Worm (Caenorhabditis elegans) whole organism, L1 larva: ENCODE results near the gene Y37A1B.7.

ENCODE experiments used
- C16A3.4 ChIP-seq: fragments of 150-350 bp; optimal IDR thresholded peaks from 2 replicates; lab custom pipeline; 2014; ENCODE audit warnings: missing biosample characterization, missing genetic modification characterization
- Y116A8C.19 ChIP-seq: sonication (generic microtip); optimal IDR thresholded peaks from 2 replicates; lab custom pipeline; 2016; ENCODE audit warnings: missing compliant biosample characterization, missing genetic modification characterization, borderline replicate concordance
- blmp-1 ChIP-seq: fragments of 150-350 bp; optimal IDR thresholded peaks from 2 replicates; lab custom pipeline; 2014; ENCODE audit warnings: missing biosample characterization, missing genetic modification characterization
- ceh-63 ChIP-seq: fragments of 200-800 bp; sonication (Bioruptor generic); optimal IDR thresholded peaks from 2 replicates; lab custom pipeline; 2018; ENCODE audit warnings: mild to moderate bottlenecking, missing genetic modification characterization, missing compliant biosample characterization
- ces-1 ChIP-seq: fragments of 150-350 bp; optimal IDR thresholded peaks from 2 replicates; lab custom pipeline; 2014; ENCODE audit warnings: missing biosample characterization, missing genetic modification reagents, missing genetic modification characterization
- efl-1 ChIP-seq, 4 experiments: fragments of 150-350 bp; optimal IDR thresholded peaks in 3 of 4; peaks in 1 of 4; 1 replicate in 1 of 4; 2 replicates in 3 of 4; lab custom pipeline; 2014; ENCODE audit warnings: missing biosample characterization in 2 of 4, missing genetic modification characterization in 2 of 4, missing genetic modification reagents in 2 of 4
- egl-13 ChIP-seq: sonication (generic microtip); optimal IDR thresholded peaks from 2 replicates; lab custom pipeline; 2016; ENCODE audit warnings: missing genotype, missing genetic modification reagents, missing genetic modification characterization, missing compliant biosample characterization
- egl-27 ChIP-seq, 2 experiments: fragments of 150-350 bp in 1 of 2; sonication (generic microtip); optimal IDR thresholded peaks; 3 replicates each; lab custom pipeline; 2017 to 2018; ENCODE audit warnings: missing biosample characterization in 2 of 2, missing genetic modification characterization in 2 of 2, missing genetic modification reagents in 2 of 2
- elt-3 ChIP-seq, 6 experiments: fragments of 150-350 bp in 1 of 6; sonication (generic microtip); optimal IDR thresholded peaks; 2 replicates each; lab custom pipeline; 2017 to 2018; ENCODE audit warnings: missing biosample characterization in 6 of 6, missing genetic modification characterization in 6 of 6, inconsistent platforms in 1 of 6
- fkh-10 ChIP-seq: sonication (generic microtip); optimal IDR thresholded peaks from 2 replicates; lab custom pipeline; 2017; ENCODE audit warnings: missing biosample characterization, missing genetic modification reagents, missing genetic modification characterization
- fos-1 ChIP-seq: fragments of 150-350 bp; optimal IDR thresholded peaks from 2 replicates; lab custom pipeline; 2014; ENCODE audit warnings: missing biosample characterization, missing genetic modification characterization
- hlh-17 ChIP-seq: fragments of 200-800 bp; sonication (Bioruptor generic); optimal IDR thresholded peaks from 2 replicates; lab custom pipeline; 2018; ENCODE audit warnings: missing genetic modification characterization, mild to moderate bottlenecking, missing compliant biosample characterization, moderate library complexity, borderline replicate concordance
- hpl-2 ChIP-seq: fragments of 150-350 bp; optimal IDR thresholded peaks from 2 replicates; lab custom pipeline; 2014; ENCODE audit warnings: missing biosample characterization, missing genetic modification reagents, missing genetic modification characterization
- jun-1 ChIP-seq: fragments of 150-350 bp; optimal IDR thresholded peaks from 2 replicates; lab custom pipeline; 2014; ENCODE audit warnings: missing biosample characterization, missing genetic modification reagents, missing genetic modification characterization
- lsy-2 ChIP-seq, 2 experiments: fragments of 150-350 bp; optimal IDR thresholded peaks; 2 replicates each; lab custom pipeline; 2014; ENCODE audit warnings: missing biosample characterization in 2 of 2, missing genetic modification characterization in 2 of 2
- mdl-1 ChIP-seq, 2 experiments: fragments of 150-350 bp; optimal IDR thresholded peaks; 2 replicates each; lab custom pipeline; 2014 to 2017; ENCODE audit warnings: missing biosample characterization in 2 of 2, missing genetic modification characterization in 2 of 2, inconsistent platforms in 1 of 2
- mep-1 ChIP-seq: fragments of 150-350 bp; optimal IDR thresholded peaks from 2 replicates; lab custom pipeline; 2014; ENCODE audit warnings: missing biosample characterization, missing genetic modification characterization
- nhr-11 ChIP-seq: fragments of 150-350 bp; optimal IDR thresholded peaks from 2 replicates; lab custom pipeline; 2014; ENCODE audit warnings: missing biosample characterization, missing genetic modification characterization
- nhr-20 ChIP-seq: sonication (generic microtip); optimal IDR thresholded peaks from 2 replicates; lab custom pipeline; 2016; ENCODE audit warnings: mild to moderate bottlenecking, missing genetic modification characterization, missing compliant biosample characterization
- nhr-76 ChIP-seq: sonication (generic microtip); optimal IDR thresholded peaks from 2 replicates; lab custom pipeline; 2017; ENCODE audit warnings: missing biosample characterization, missing genetic modification characterization
- nhr-77 ChIP-seq: fragments of 150-350 bp; optimal IDR thresholded peaks from 2 replicates; lab custom pipeline; 2014; ENCODE audit warnings: missing biosample characterization, missing genetic modification characterization
- nhr-85 ChIP-seq: sonication (generic microtip); peaks from one replicate; lab custom pipeline; 2016; ENCODE audit warnings: missing genetic modification characterization, inconsistent platforms, missing compliant biosample characterization
- nhr-90 ChIP-seq: sonication (generic microtip); optimal IDR thresholded peaks from 2 replicates; lab custom pipeline; 2016; ENCODE audit warnings: mild to moderate bottlenecking, missing genetic modification characterization, missing compliant biosample characterization; ENCODE audit not compliant: poor library complexity
- pag-3 ChIP-seq: sonication (generic microtip); optimal IDR thresholded peaks from 2 replicates; lab custom pipeline; 2017; ENCODE audit warnings: missing genetic modification characterization, mild to moderate bottlenecking, missing compliant biosample characterization, antibody characterized with exemption, borderline replicate concordance; ENCODE audit not compliant: insufficient read depth
- skn-1 ChIP-seq: fragments of 150-350 bp; optimal IDR thresholded peaks from 2 replicates; lab custom pipeline; 2014; ENCODE audit warnings: missing biosample characterization, missing genetic modification characterization
- snpc-4 ChIP-seq: fragments of 150-350 bp; optimal IDR thresholded peaks from 2 replicates; lab custom pipeline; 2014; ENCODE audit warnings: missing biosample characterization, missing genetic modification characterization
- sox-4 ChIP-seq: sonication (generic microtip); optimal IDR thresholded peaks from 2 replicates; lab custom pipeline; 2016; ENCODE audit warnings: missing genetic modification characterization, missing compliant biosample characterization
- sptf-1 ChIP-seq: fragments of 150-350 bp; optimal IDR thresholded peaks from 2 replicates; lab custom pipeline; 2014; ENCODE audit warnings: missing biosample characterization, missing genetic modification characterization
- unc-30 ChIP-seq: sonication (generic microtip); optimal IDR thresholded peaks from 2 replicates; lab custom pipeline; 2017; ENCODE audit warnings: missing biosample characterization, missing genetic modification characterization
- xbp-1 ChIP-seq: sonication (generic microtip); optimal IDR thresholded peaks from 2 replicates; lab custom pipeline; 2016; ENCODE audit warnings: missing genetic modification characterization, missing compliant biosample characterization
- ztf-11 ChIP-seq, 2 experiments: sonication (generic microtip); optimal IDR thresholded peaks; 2 replicates each; lab custom pipeline; 2016 to 2017; ENCODE audit warnings: missing genetic modification characterization in 2 of 2, missing biosample characterization in 1 of 2, missing compliant biosample characterization in 1 of 2
- ztf-4 ChIP-seq: fragments of 150-350 bp; optimal IDR thresholded peaks from 2 replicates; lab custom pipeline; 2014; ENCODE audit warnings: missing biosample characterization, missing genetic modification characterization

The Y37A1B.7 gene

ce11 chrIV:14043680-14044079 lies at the start of gene Y37A1B.7:
Gene Y37A1B.7, minus strand, starts transcription at chrIV:14043780.
- TF ChIP-seq snpc-4 (tag; lab: Kevin White, UChicago) (no peak), blmp-1 (tag; lab: Kevin White, UChicago) (peak; percentile 25), unc-30 (tag; lab: Kevin White, UChicago) (no peak), nhr-20 (tag; lab: Kevin White, UChicago) (no peak), sox-4 (tag; lab: Kevin White, UChicago) (no peak)

ce11 chrIV:14091242-14091641 lies 47.7 kb upstream of the Y37A1B.7 start, which contains the start of gene noah-2:
Gene noah-2, plus strand, starts transcription at chrIV:14091254.
- no peak for TF ChIP-seq nhr-76 (tag; lab: Kevin White, UChicago)
- TF ChIP-seq blmp-1 (tag; lab: Kevin White, UChicago): peak; percentile 94
- TF ChIP-seq, all 84 proteins: peak for 1

ce11 chrIV:14089749-14090148 lies 46.2 kb upstream of the Y37A1B.7 start:
- no peak for TF ChIP-seq lsy-2 (tag; optimal IDR thresholded peaks at IDR 0.05; lab: Kevin White, UChicago)
- peak in 2 of 6 experiments; percentile 12 to 36 for TF ChIP-seq elt-3 (tag; optimal IDR thresholded peaks at IDR 0.05; lab: Kevin White, UChicago)
- no peak for TF ChIP-seq ztf-4 (tag; lab: Kevin White, UChicago)
- no peak for TF ChIP-seq efl-1 (optimal IDR thresholded peaks at IDR 0.05; lab: Kevin White, UChicago)
- TF ChIP-seq efl-1 (GFP tag; optimal IDR thresholded peaks at IDR 0.05 in 1 of 2; lab: Kevin White, UChicago): peak in 1 of 2 experiments; percentile 43
- no peak for TF ChIP-seq sptf-1
- peak; percentile 44 for TF ChIP-seq mep-1 (tag; lab: Kevin White, UChicago)
- peak; percentile 100 for TF ChIP-seq blmp-1 (tag; lab: Kevin White, UChicago)

- TF ChIP-seq ztf-11 (tag; optimal IDR thresholded peaks at IDR 0.05; lab: Kevin White, UChicago): no peak
- no peak for TF ChIP-seq egl-27 (tag; optimal IDR thresholded peaks at IDR 0.05; lab: Kevin White, UChicago)
- TF ChIP-seq elt-3 (tag; optimal IDR thresholded peaks at IDR 0.05; lab: Kevin White, UChicago): peak in 1 of 6 experiments; percentile 47
- peak; percentile 96 for TF ChIP-seq blmp-1 (tag; lab: Kevin White, UChicago)
- TF ChIP-seq mep-1 (tag; lab: Kevin White, UChicago): peak; percentile 43
- TF ChIP-seq, all 84 proteins: peak for 3
Measured at ce11 chrIV:14086395-14086794, 42.8 kb upstream of the Y37A1B.7 start.

- TF ChIP-seq Y116A8C.19 (tag; lab: Kevin White, UChicago): no peak
- peak; percentile 20 for TF ChIP-seq nhr-85 (tag; lab: Kevin White, UChicago)
Measured at ce11 chrIV:14083505-14083904, 39.9 kb upstream of the Y37A1B.7 start, which contains the start of gene F52B11.2. Gene F52B11.2, plus strand, starts transcription at chrIV:14083568.

ce11 chrIV:14082956-14083355 lies 39.4 kb upstream of the Y37A1B.7 start:
- TF ChIP-seq xbp-1 (tag; lab: Kevin White, UChicago) (peak; percentile 65), egl-13 (tag; lab: Kevin White, UChicago) (no peak), jun-1 (tag; lab: Kevin White, UChicago) (no peak)

ce11 chrIV:14077135-14077534 lies 33.6 kb upstream of the Y37A1B.7 start, which contains the start of gene cfp-1:
Gene cfp-1, plus strand, starts transcription at chrIV:14077435.
- TF ChIP-seq fkh-10 (GFP tag; lab: Kevin White, UChicago): no peak

ce11 chrIV:14074456-14074855 lies 30.9 kb upstream of the Y37A1B.7 start:
- no peak for TF ChIP-seq pag-3 (tag; lab: Kevin White, UChicago)
- no peak for TF ChIP-seq efl-1 (optimal IDR thresholded peaks at IDR 0.05; lab: Kevin White, UChicago)
- TF ChIP-seq efl-1 (GFP tag; optimal IDR thresholded peaks at IDR 0.05 in 1 of 2; lab: Kevin White, UChicago): peak in 1 of 2 experiments; percentile 73

- TF ChIP-seq ztf-4 (tag; lab: Kevin White, UChicago) (no peak), ceh-63 (GFP tag; lab: Kevin White, UChicago) (no peak), ztf-11 (tag; optimal IDR thresholded peaks at IDR 0.05; lab: Kevin White, UChicago) (no peak), nhr-77 (tag; lab: Kevin White, UChicago) (no peak), hlh-17 (no peak), fos-1 (tag; lab: Kevin White, UChicago) (no peak), nhr-11 (no peak), fkh-10 (GFP tag; lab: Kevin White, UChicago) (no peak), hpl-2 (GFP tag; lab: Kevin White, UChicago) (no peak), mdl-1 (tag; optimal IDR thresholded peaks at IDR 0.05; lab: Kevin White, UChicago) (no peak), skn-1 (no peak), ces-1 (GFP tag; lab: Kevin White, UChicago) (no peak), C16A3.4 (tag; lab: Kevin White, UChicago) (no peak), nhr-90 (tag; lab: Kevin White, UChicago) (no peak)
Measured at ce11 chrIV:14072011-14072649, 28.6 kb upstream of the Y37A1B.7 start.
